Fruit fly (Drosophila melanogaster) whole organism, embryonic: ENCODE data around the gene CG15283.

ENCODE experiments used
- Bteb2 ChIP-seq: fragments of 200-800 bp; sonication (Bioruptor generic); optimal IDR thresholded peaks from 2 replicates; lab custom pipeline; 2016; ENCODE audit warnings: missing biosample characterization, missing genetic modification characterization
- CG10209 ChIP-seq: fragments of 200-800 bp; sonication (Bioruptor generic); optimal IDR thresholded peaks from 3 replicates; lab custom pipeline; 2017; ENCODE audit warnings: missing biosample characterization, mild to moderate bottlenecking, missing genetic modification characterization, missing genetic modification reagents
- CG10543 ChIP-seq: fragments of 200-800 bp; sonication (Bioruptor generic); optimal IDR thresholded peaks from 3 replicates; lab custom pipeline; 2017; ENCODE audit warnings: missing biosample characterization, mild to moderate bottlenecking, missing genetic modification characterization, moderate library complexity
- CG12659 ChIP-seq: fragments of 200-800 bp; sonication (Bioruptor generic); optimal IDR thresholded peaks from 3 replicates; lab custom pipeline; 2017; ENCODE audit warnings: mild to moderate bottlenecking, missing biosample characterization, missing genetic modification reagents, missing genetic modification characterization
- CG12942 ChIP-seq: fragments of 200-800 bp; sonication (Bioruptor generic); optimal IDR thresholded peaks from 3 replicates; lab custom pipeline; 2016; ENCODE audit warnings: missing biosample characterization, missing genetic modification characterization
- CG15696 ChIP-seq: fragments of 200-800 bp; sonication (Bioruptor generic); optimal IDR thresholded peaks from 2 replicates; lab custom pipeline; 2019; ENCODE audit warnings: missing biosample characterization, mild to moderate bottlenecking, missing genetic modification characterization, moderate library complexity
- CG1602 ChIP-seq: fragments of 200-800 bp; sonication (Bioruptor generic); optimal IDR thresholded peaks from 3 replicates; lab custom pipeline; 2016; ENCODE audit warnings: missing biosample characterization, missing genetic modification characterization
- CG1603 ChIP-seq: fragments of 200-800 bp; sonication (Bioruptor generic); optimal IDR thresholded peaks from 2 replicates; lab custom pipeline; 2019; ENCODE audit warnings: missing biosample characterization, mild to moderate bottlenecking, missing genetic modification characterization, moderate library complexity
- CG1647 ChIP-seq: fragments of 200-800 bp; sonication (Bioruptor generic); optimal IDR thresholded peaks from 3 replicates; lab custom pipeline; 2016; ENCODE audit warnings: missing biosample characterization, missing genetic modification characterization
- CG17568 ChIP-seq: fragments of 200-800 bp; sonication (Bioruptor generic); optimal IDR thresholded peaks from 2 replicates; lab custom pipeline; 2018; ENCODE audit warnings: missing biosample characterization, mild to moderate bottlenecking, missing genetic modification characterization, moderate library complexity
- CG1792 ChIP-seq: fragments of 200-800 bp; sonication (Bioruptor generic); optimal IDR thresholded peaks from 2 replicates; lab custom pipeline; 2016; ENCODE audit warnings: missing biosample characterization, missing genetic modification characterization
- CG2712 ChIP-seq: fragments of 200-800 bp; optimal IDR thresholded peaks from 3 replicates; lab custom pipeline; 2019; ENCODE audit warnings: missing biosample characterization, mild to moderate bottlenecking, missing genetic modification characterization, moderate library complexity
- CG3163 ChIP-seq: fragments of 200-800 bp; sonication (Bioruptor generic); optimal IDR thresholded peaks from 3 replicates; lab custom pipeline; 2016; ENCODE audit warnings: missing biosample characterization, missing genetic modification characterization
- CG34376 ChIP-seq: fragments of 200-800 bp; sonication (Bioruptor generic); optimal IDR thresholded peaks from 2 replicates; lab custom pipeline; 2018; ENCODE audit warnings: missing biosample characterization, mild to moderate bottlenecking, missing genetic modification characterization
- CG3838 ChIP-seq: fragments of 200-800 bp; sonication (Bioruptor generic); optimal IDR thresholded peaks from 3 replicates; lab custom pipeline; 2016; ENCODE audit warnings: missing biosample characterization, missing genetic modification characterization
- CG3995 ChIP-seq: fragments of 200-800 bp; sonication (Bioruptor generic); optimal IDR thresholded peaks from 3 replicates; lab custom pipeline; 2016; ENCODE audit warnings: missing biosample characterization, missing genetic modification characterization
- CG4820 ChIP-seq: fragments of 200-800 bp; sonication (Bioruptor generic); optimal IDR thresholded peaks from 3 replicates; lab custom pipeline; 2016; ENCODE audit warnings: missing biosample characterization, missing genetic modification characterization
- CG5245 ChIP-seq: fragments of 200-800 bp; sonication (Bioruptor generic); optimal IDR thresholded peaks from 3 replicates; lab custom pipeline; 2016; ENCODE audit warnings: missing biosample characterization, missing genetic modification characterization
- CG6254 ChIP-seq: fragments of 200-800 bp; sonication (Bioruptor generic); optimal IDR thresholded peaks from 3 replicates; lab custom pipeline; 2017; ENCODE audit warnings: mild to moderate bottlenecking, missing biosample characterization, missing genetic modification reagents, missing genetic modification characterization
- CG6813 ChIP-seq: fragments of 200-800 bp; sonication (Bioruptor generic); optimal IDR thresholded peaks from 2 replicates; lab custom pipeline; 2017; ENCODE audit warnings: missing biosample characterization, missing genetic modification characterization, mild to moderate bottlenecking, moderate library complexity, missing genetic modification reagents
- CG7372 ChIP-seq: fragments of 200-800 bp; sonication (Bioruptor generic); IDR thresholded peaks from 2 replicates; pipeline ENCODE4 v1.3.6; 2022; ENCODE audit warnings: missing biosample characterization, missing genetic modification characterization
- CG8359 ChIP-seq: fragments of 200-800 bp; sonication (Bioruptor generic); optimal IDR thresholded peaks from 2 replicates; lab custom pipeline; 2017; ENCODE audit warnings: missing biosample characterization, mild to moderate bottlenecking, missing genetic modification characterization, borderline replicate concordance
- CTCF ChIP-seq: fragments of 200-800 bp; sonication (Bioruptor generic); optimal IDR thresholded peaks from 2 replicates; lab custom pipeline; 2017; ENCODE audit warnings: missing biosample characterization, mild to moderate bottlenecking, missing genetic modification characterization, moderate library complexity
- Camta ChIP-seq: fragments of 200-800 bp; sonication (Bioruptor generic); optimal IDR thresholded peaks from 2 replicates; lab custom pipeline; 2016; ENCODE audit warnings: missing biosample characterization, missing genetic modification characterization
- Dip3 ChIP-seq: fragments of 200-800 bp; sonication (Bioruptor generic); optimal IDR thresholded peaks from 3 replicates; lab custom pipeline; 2016; ENCODE audit warnings: missing biosample characterization, missing genetic modification characterization
- HmgD ChIP-seq: fragments of 200-800 bp; sonication (Bioruptor generic); optimal IDR thresholded peaks from 3 replicates; lab custom pipeline; 2016; ENCODE audit warnings: missing biosample characterization, missing genetic modification characterization
- HmgZ ChIP-seq: fragments of 200-800 bp; sonication (Bioruptor generic); optimal IDR thresholded peaks from 2 replicates; lab custom pipeline; 2018; ENCODE audit warnings: missing biosample characterization, mild to moderate bottlenecking, missing genetic modification characterization
- Myb ChIP-seq: fragments of 200-800 bp; sonication (Bioruptor generic); optimal IDR thresholded peaks from 2 replicates; lab custom pipeline; 2016; ENCODE audit warnings: missing biosample characterization, missing genetic modification characterization
- PHDP ChIP-seq: fragments of 200-800 bp; sonication (Bioruptor generic); optimal IDR thresholded peaks from 3 replicates; lab custom pipeline; 2018; ENCODE audit warnings: missing biosample characterization, mild to moderate bottlenecking, missing genetic modification characterization, moderate library complexity
- Poxn ChIP-seq: fragments of 200-800 bp; sonication (Bioruptor generic); IDR thresholded peaks from 2 replicates; pipeline ENCODE4 v1.3.6; 2022; ENCODE audit warnings: missing biosample characterization, missing genetic modification characterization
- cg ChIP-seq: fragments of 200-800 bp; sonication (Bioruptor generic); optimal IDR thresholded peaks from 3 replicates; lab custom pipeline; 2019; ENCODE audit warnings: missing biosample characterization, mild to moderate bottlenecking, missing genetic modification characterization, moderate library complexity
- exex ChIP-seq: fragments of 200-800 bp; sonication (Bioruptor generic); optimal IDR thresholded peaks from 4 replicates; lab custom pipeline; 2018; ENCODE audit warnings: missing biosample characterization, mild to moderate bottlenecking, missing genetic modification characterization, moderate library complexity
- fru ChIP-seq: fragments of >200 bp; optimal IDR thresholded peaks from 2 replicates; lab custom pipeline; 2017
- gcm ChIP-seq: fragments of 200-800 bp; sonication (Bioruptor generic); optimal IDR thresholded peaks from 2 replicates; lab custom pipeline; 2019; ENCODE audit warnings: missing biosample characterization, mild to moderate bottlenecking, missing genetic modification characterization, moderate library complexity
- gfzf ChIP-seq: fragments of 200-800 bp; sonication (Bioruptor generic); optimal IDR thresholded peaks from 2 replicates; lab custom pipeline; 2016; ENCODE audit warnings: missing biosample characterization, mild to moderate bottlenecking, missing genetic modification characterization, moderate library complexity
- grn ChIP-seq: fragments of 200-800 bp; sonication (Bioruptor generic); optimal IDR thresholded peaks from 3 replicates; lab custom pipeline; 2017; ENCODE audit warnings: missing biosample characterization, missing genetic modification characterization
- gro ChIP-seq: fragments of 200-800 bp; sonication (Bioruptor generic); optimal IDR thresholded peaks from 2 replicates; lab custom pipeline; 2016; ENCODE audit warnings: missing biosample characterization, missing genetic modification characterization
- h ChIP-seq: fragments of >200 bp; optimal IDR thresholded peaks from 2 replicates; lab custom pipeline; 2017
- lab ChIP-seq: fragments of 200-800 bp; sonication (Bioruptor generic); optimal IDR thresholded peaks from 3 replicates; lab custom pipeline; 2017; ENCODE audit warnings: missing biosample characterization, missing genetic modification characterization, mild to moderate bottlenecking, moderate library complexity, missing genetic modification reagents
- lilli ChIP-seq: fragments of 200-800 bp; sonication (Bioruptor generic); optimal IDR thresholded peaks from 3 replicates; lab custom pipeline; 2016; ENCODE audit warnings: missing biosample characterization, missing genetic modification characterization
- mirr ChIP-seq: fragments of 200-800 bp; sonication (Bioruptor generic); optimal IDR thresholded peaks from 3 replicates; lab custom pipeline; 2018; ENCODE audit warnings: missing biosample characterization, mild to moderate bottlenecking, missing genetic modification characterization
- nerfin-2 ChIP-seq: fragments of 200-800 bp; sonication (Bioruptor generic); IDR thresholded peaks from 2 replicates; pipeline ENCODE4 v1.3.6; 2022; ENCODE audit warnings: missing biosample characterization, missing genetic modification characterization; ENCODE audit not compliant: partially characterized antibody
- pfk ChIP-seq: fragments of 200-800 bp; sonication (Bioruptor generic); optimal IDR thresholded peaks from 2 replicates; lab custom pipeline; 2018; ENCODE audit warnings: missing biosample characterization, mild to moderate bottlenecking, missing genetic modification characterization, moderate library complexity
- sc ChIP-seq, 3 experiments: fragments of >200 bp in 2 of 3; fragments of 200-800 bp in 1 of 3; sonication (Bioruptor generic) in 1 of 3; optimal IDR thresholded peaks; 2 replicates in 2 of 3; 3 replicates in 1 of 3; lab custom pipeline; 2017; ENCODE audit warnings: mild to moderate bottlenecking in 1 of 3, missing biosample characterization in 1 of 3, missing genetic modification characterization in 1 of 3, missing genetic modification reagents in 1 of 3
- schlank ChIP-seq: fragments of 200-800 bp; sonication (Bioruptor generic); optimal IDR thresholded peaks from 2 replicates; lab custom pipeline; 2018; ENCODE audit warnings: missing biosample characterization, mild to moderate bottlenecking, missing genetic modification characterization
- sima ChIP-seq: fragments of 200-800 bp; sonication (Bioruptor generic); optimal IDR thresholded peaks from 2 replicates; lab custom pipeline; 2016; ENCODE audit warnings: missing biosample characterization, missing genetic modification characterization
- sr ChIP-seq: fragments of 200-800 bp; sonication (Bioruptor generic); IDR thresholded peaks from 3 replicates; pipeline ENCODE4 v1.3.6; 2022; ENCODE audit warnings: missing biosample characterization, missing genetic modification characterization
- tap ChIP-seq: fragments of 200-800 bp; optimal IDR thresholded peaks from 3 replicates; lab custom pipeline; 2019; ENCODE audit warnings: missing biosample characterization, mild to moderate bottlenecking, missing genetic modification characterization, moderate library complexity
- wdn ChIP-seq: fragments of 200-800 bp; sonication (Bioruptor generic); IDR thresholded peaks from 2 replicates; pipeline ENCODE4 v1.3.6; 2022; ENCODE audit warnings: missing biosample characterization, missing genetic modification characterization
- wor ChIP-seq: fragments of 200-800 bp; sonication (Bioruptor generic); IDR thresholded peaks from 2 replicates; pipeline ENCODE4 v1.3.6; 2022; ENCODE audit warnings: missing biosample characterization, missing genetic modification characterization

The CG15283 gene

dm6 chr2L:14442144-14443038 lies 8.3 kb downstream of the CG15283 start (continued):
- TF ChIP-seq CG1602: no peak
- TF ChIP-seq CG1603 (tag; lab: Kevin White, UChicago): no peak
- no peak for TF ChIP-seq Poxn (GFP tag; lab: Robert Waterston, UW)
- no peak for TF ChIP-seq pfk (GFP tag; lab: Kevin White, UChicago)
- TF ChIP-seq CG34376: no peak
- no peak for TF ChIP-seq CG1647 (GFP tag; lab: Kevin White, UChicago)
- TF ChIP-seq sr: 0 out of 3 replicates have a peak, but pooled peaks have one; percentile 30
- TF ChIP-seq CG3995 (GFP tag; lab: Kevin White, UChicago): no peak
- no peak for TF ChIP-seq CG5245
- no peak for TF ChIP-seq HmgD (GFP tag; lab: Kevin White, UChicago)
- no peak for TF ChIP-seq HmgZ (tag; lab: Kevin White, UChicago)
- TF ChIP-seq CG2712 (tag; lab: Kevin White, UChicago): no peak
- TF ChIP-seq gro (GFP tag; lab: Kevin White, UChicago): no peak
- no peak for TF ChIP-seq CG12659 (GFP tag; lab: Kevin White, UChicago)
- TF ChIP-seq CTCF (GFP tag; lab: Kevin White, UChicago): no peak
- TF ChIP-seq sc (optimal IDR thresholded peaks at IDR 0.05; lab: Kevin White, UChicago): no peak
- no peak for TF ChIP-seq sc (GFP tag; optimal IDR thresholded peaks at IDR 0.05; lab: Kevin White, UChicago)
- no peak for TF ChIP-seq CG1792 (GFP tag; lab: Kevin White, UChicago)
- TF ChIP-seq CG8359 (GFP tag; lab: Kevin White, UChicago): no peak
- no peak for TF ChIP-seq CG10209 (GFP tag; lab: Kevin White, UChicago)
- TF ChIP-seq sima (GFP tag; lab: Kevin White, UChicago): no peak
- TF ChIP-seq cg (GFP tag; lab: Kevin White, UChicago): peak; percentile 15
- no peak for TF ChIP-seq CG6813 (GFP tag; lab: Kevin White, UChicago)
- no peak for TF ChIP-seq CG12942
- TF ChIP-seq tap (tag; lab: Kevin White, UChicago): no peak
- TF ChIP-seq CG7372 (GFP tag; lab: Robert Waterston, UW): no peak
- no peak for TF ChIP-seq CG3163 (GFP tag; lab: Kevin White, UChicago)
- no peak for TF ChIP-seq fru (lab: Kevin White, UChicago)
- no peak for TF ChIP-seq lilli
- TF ChIP-seq CG17568 (GFP tag; lab: Kevin White, UChicago): no peak
- no peak for TF ChIP-seq Myb (GFP tag; lab: Kevin White, UChicago)
- no peak for TF ChIP-seq schlank (tag; lab: Kevin White, UChicago)
- TF ChIP-seq CG6254 (GFP tag; lab: Kevin White, UChicago): peak; percentile 39
- no peak for TF ChIP-seq wor
- TF ChIP-seq CG10543 (GFP tag; lab: Kevin White, UChicago): no peak
- TF ChIP-seq gfzf (GFP tag; lab: Kevin White, UChicago): no peak
- TF ChIP-seq grn (GFP tag; lab: Kevin White, UChicago): no peak
- TF ChIP-seq wdn (GFP tag; lab: Robert Waterston, UW): no peak
- TF ChIP-seq CG15696 (tag; lab: Kevin White, UChicago): no peak
- TF ChIP-seq PHDP: peak; percentile 33
- no peak for TF ChIP-seq Camta
- TF ChIP-seq exex: no peak
- no peak for TF ChIP-seq h (lab: Kevin White, UChicago)
- no peak for TF ChIP-seq Dip3 (GFP tag; lab: Kevin White, UChicago)
- TF ChIP-seq lab (GFP tag; lab: Kevin White, UChicago): no peak
- TF ChIP-seq CG4820 (GFP tag; lab: Kevin White, UChicago): no peak
- TF ChIP-seq nerfin-2: no peak
- no peak for TF ChIP-seq mirr (GFP tag; lab: Kevin White, UChicago)
- peak; percentile 1 for TF ChIP-seq gcm (GFP tag; lab: Kevin White, UChicago)
- no peak for TF ChIP-seq Bteb2 (GFP tag; lab: Kevin White, UChicago)
- no peak for TF ChIP-seq CG3838 (GFP tag; lab: Kevin White, UChicago)
